Worm (Caenorhabditis elegans): ENCODE results near the gene F26A10.2.

DNA sequence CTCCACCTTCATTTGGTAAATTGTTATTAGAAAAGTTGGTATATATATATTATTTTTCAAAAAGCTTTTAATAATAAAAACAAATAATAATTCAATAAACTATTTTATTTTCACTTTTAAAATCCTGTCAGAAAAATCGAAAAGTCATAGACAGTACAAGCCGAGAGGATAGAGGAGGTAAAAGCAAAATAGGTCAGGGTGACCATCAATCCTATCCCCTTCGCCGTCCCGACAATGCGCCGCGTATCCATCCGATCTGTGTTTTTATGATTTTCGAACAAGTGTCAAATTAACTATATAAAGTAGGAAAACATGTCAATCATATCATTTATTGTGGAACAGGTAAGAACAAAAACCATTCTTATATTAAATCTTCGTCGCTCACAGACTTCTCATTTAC lies 20.2 kb upstream of the F26A10.2 start:
- TF ChIP-seq aly-2 (tag; optimal IDR thresholded peaks at IDR 0.05) = no peak
- no peak for TF ChIP-seq lin-39 (tag; optimal IDR thresholded peaks at IDR 0.05)
- TF ChIP-seq mdl-1 (tag; optimal IDR thresholded peaks at IDR 0.05) = no peak
- TF ChIP-seq fos-1 (tag; optimal IDR thresholded peaks at IDR 0.05) = no peak
- no peak for TF ChIP-seq mbf-1 (tag; optimal IDR thresholded peaks at IDR 0.05)
- TF ChIP-seq zag-1 (tag; optimal IDR thresholded peaks at IDR 0.05) = no peak
- no peak for TF ChIP-seq elt-1 (tag; optimal IDR thresholded peaks at IDR 0.05)
- TF ChIP-seq unc-62 (GFP tag; optimal IDR thresholded peaks at IDR 0.05) = no peak
- TF ChIP-seq dmd-4 (tag; optimal IDR thresholded peaks at IDR 0.05) = no peak
- no peak for TF ChIP-seq elt-3 (tag; optimal IDR thresholded peaks at IDR 0.05)
